Worm (Caenorhabditis elegans) whole organism, early embryonic: Measurements from ENCODE around the gene ilcr-2.

Source experiments
- B0310.2 ChIP-seq: sonication (generic microtip); optimal IDR thresholded peaks from 2 replicates; lab custom pipeline; 2016; ENCODE audit warnings: mild to moderate bottlenecking, missing genetic modification characterization, missing compliant biosample characterization
- F13C5.2 ChIP-seq: sonication (generic microtip); optimal IDR thresholded peaks from 2 replicates; lab custom pipeline; 2017; ENCODE audit warnings: mild to moderate bottlenecking, missing genetic modification characterization, inconsistent platforms, missing compliant biosample characterization
- aly-1 ChIP-seq: sonication (generic microtip); optimal IDR thresholded peaks from 2 replicates; lab custom pipeline; 2016; ENCODE audit warnings: missing genetic modification characterization, missing compliant biosample characterization
- ama-1 ChIP-seq: fragments of 150-350 bp; optimal IDR thresholded peaks from 2 replicates; lab custom pipeline; 2014
- ceh-13 ChIP-seq: fragments of 200-800 bp; sonication (Bioruptor generic); optimal IDR thresholded peaks from 2 replicates; lab custom pipeline; 2018; ENCODE audit warnings: mild to moderate bottlenecking, missing genetic modification characterization, missing compliant biosample characterization
- ceh-36 ChIP-seq: sonication (generic microtip); optimal IDR thresholded peaks from 2 replicates; lab custom pipeline; 2016; ENCODE audit warnings: missing genetic modification characterization, inconsistent platforms, missing compliant biosample characterization
- ets-7 ChIP-seq: sonication (generic microtip); optimal IDR thresholded peaks from 2 replicates; lab custom pipeline; 2016; ENCODE audit warnings: missing genotype, missing genetic modification characterization, missing compliant biosample characterization
- flt-1 ChIP-seq: fragments of 200-800 bp; sonication (Bioruptor generic); IDR thresholded peaks from 2 replicates; pipeline ENCODE4 v1.3.6; 2022; ENCODE audit warnings: missing genetic modification characterization, missing compliant biosample characterization
- hmbx-1 ChIP-seq: sonication (generic microtip); optimal IDR thresholded peaks from 2 replicates; lab custom pipeline; 2016; ENCODE audit warnings: mild to moderate bottlenecking, missing genetic modification characterization, missing compliant biosample characterization
- hmg-4 ChIP-seq: fragments of 200-800 bp; sonication (Bioruptor generic); optimal IDR thresholded peaks from 2 replicates; lab custom pipeline; 2018; ENCODE audit warnings: mild to moderate bottlenecking, missing genetic modification characterization, missing compliant biosample characterization
- hnd-1 ChIP-seq: sonication (generic microtip); optimal IDR thresholded peaks from 2 replicates; lab custom pipeline; 2016; ENCODE audit warnings: missing genetic modification characterization, missing compliant biosample characterization
- pes-1 ChIP-seq: fragments of 200-800 bp; sonication (Bioruptor generic); IDR thresholded peaks from 2 replicates; pipeline ENCODE4 v1.3.6; 2022; ENCODE audit warnings: missing genetic modification reagents, missing genetic modification characterization, missing compliant biosample characterization
- scrt-1 ChIP-seq: fragments of 200-800 bp; sonication (Bioruptor generic); IDR thresholded peaks from 2 replicates; pipeline ENCODE4 v1.3.6; 2022; ENCODE audit warnings: missing genetic modification characterization, missing compliant biosample characterization
- sea-1 ChIP-seq: fragments of 200-800 bp; sonication (Bioruptor generic); conservative IDR thresholded peaks from 2 replicates; pipeline ENCODE4 v1.3.6; 2022; ENCODE audit warnings: missing genetic modification characterization, missing compliant biosample characterization
- tbx-11 ChIP-seq: fragments of 200-800 bp; sonication (Bioruptor generic); IDR thresholded peaks from 2 replicates; pipeline ENCODE4 v1.3.6; 2022; ENCODE audit warnings: missing genetic modification characterization, missing compliant biosample characterization
- tbx-37 ChIP-seq: fragments of 200-800 bp; sonication (Bioruptor generic); conservative IDR thresholded peaks from 2 replicates; pipeline ENCODE4 v1.3.6; 2022; ENCODE audit warnings: missing genetic modification reagents, missing genetic modification characterization, missing compliant biosample characterization
- tra-4 ChIP-seq: sonication (generic microtip); optimal IDR thresholded peaks from 2 replicates; lab custom pipeline; 2017; ENCODE audit warnings: missing genetic modification characterization, missing compliant biosample characterization

The ilcr-2 gene

ce11 chrII:5474946-5475345 lies at the start of gene ilcr-2:
ilcr-2 (plus strand) TSS chrII:5475246.
- TF ChIP-seq tbx-37 (no peak), hmbx-1 (tag; lab: Kevin White, UChicago) (no peak), ceh-13 (GFP tag; lab: Kevin White, UChicago) (no peak), tbx-11 (GFP tag; lab: Robert Waterston, UW) (no peak), scrt-1 (GFP tag; lab: Robert Waterston, UW) (no peak), hnd-1 (tag; lab: Kevin White, UChicago) (no peak), ceh-36 (tag; lab: Kevin White, UChicago) (no peak), tra-4 (tag; lab: Kevin White, UChicago) (no peak), B0310.2 (tag; lab: Kevin White, UChicago) (no peak)

ce11 chrII:5425633-5426032 lies 49.4 kb upstream of the ilcr-2 start, which contains the start of gene F07F6.8:
F07F6.8 (minus strand) TSS chrII:5425733.
- TF ChIP-seq B0310.2 (tag; lab: Kevin White, UChicago) (no peak), scrt-1 (GFP tag; lab: Robert Waterston, UW) (no peak), tra-4 (tag; lab: Kevin White, UChicago) (no peak), flt-1 (no peak), ceh-13 (GFP tag; lab: Kevin White, UChicago) (no peak), ama-1 (lab: Kevin White, UChicago) (no peak), aly-1 (no peak), ceh-36 (tag; lab: Kevin White, UChicago) (no peak), tbx-11 (GFP tag; lab: Robert Waterston, UW) (no peak)

ce11 chrII:5426054-5426453 lies 49.0 kb upstream of the ilcr-2 start:
- TF ChIP-seq hmg-4: peak; percentile 36
- no peak for TF ChIP-seq tbx-11 (GFP tag; lab: Robert Waterston, UW)
- TF ChIP-seq scrt-1 (GFP tag; lab: Robert Waterston, UW): no peak
- no peak for TF ChIP-seq flt-1
- no peak for TF ChIP-seq sea-1 (GFP tag; lab: Robert Waterston, UW)
- no peak for TF ChIP-seq ceh-13 (GFP tag; lab: Kevin White, UChicago)

ce11 chrII:5426470-5426869 lies 48.6 kb upstream of the ilcr-2 start:
- no peak for TF ChIP-seq ama-1 (lab: Kevin White, UChicago)
- no peak for TF ChIP-seq F13C5.2 (tag; lab: Kevin White, UChicago)

- TF ChIP-seq ceh-36 (tag; lab: Kevin White, UChicago) (no peak), F13C5.2 (tag; lab: Kevin White, UChicago) (peak; percentile 9)
Measured at ce11 chrII:5429522-5430257, 45.4 kb upstream of the ilcr-2 start, which contains the start of the genes F07F6.4 and F07F6.2. F07F6.4 (minus strand) TSS chrII:5429572. F07F6.2 (plus strand) TSS chrII:5430207.

- no peak for TF ChIP-seq flt-1
- no peak for TF ChIP-seq F13C5.2 (tag; lab: Kevin White, UChicago)
- TF ChIP-seq hnd-1 (tag; lab: Kevin White, UChicago): no peak
- TF ChIP-seq pes-1: no peak
- TF ChIP-seq B0310.2 (tag; lab: Kevin White, UChicago): no peak
- TF ChIP-seq ceh-36 (tag; lab: Kevin White, UChicago): no peak
- TF ChIP-seq ama-1 (lab: Kevin White, UChicago): no peak
- TF ChIP-seq tbx-11 (GFP tag; lab: Robert Waterston, UW): no peak
- TF ChIP-seq scrt-1 (GFP tag; lab: Robert Waterston, UW): no peak
- no peak for TF ChIP-seq hmbx-1 (tag; lab: Kevin White, UChicago)
- TF ChIP-seq ceh-13 (GFP tag; lab: Kevin White, UChicago): no peak
- TF ChIP-seq ets-7 (tag; lab: Kevin White, UChicago): no peak
- TF ChIP-seq tra-4 (tag; lab: Kevin White, UChicago): no peak
Measured at ce11 chrII:5433069-5433468, 42.0 kb upstream of the ilcr-2 start, which contains the start of gene srx-114. srx-114 (minus strand) TSS chrII:5433169.

ce11 chrII:5436833-5437232 lies 38.2 kb upstream of the ilcr-2 start, which contains the start of gene dct-5:
dct-5 (minus strand) TSS chrII:5436933.
- TF ChIP-seq ama-1 (lab: Kevin White, UChicago) (no peak), tbx-11 (GFP tag; lab: Robert Waterston, UW) (no peak), ceh-13 (GFP tag; lab: Kevin White, UChicago) (no peak)

ce11 chrII:5437586-5437985 lies 37.5 kb upstream of the ilcr-2 start, which contains the start of gene F07F6.1:
F07F6.1 (plus strand) TSS chrII:5437886.
- TF ChIP-seq ceh-13 (GFP tag; lab: Kevin White, UChicago): no peak
- TF ChIP-seq hnd-1 (tag; lab: Kevin White, UChicago): no peak
- TF ChIP-seq aly-1: no peak
- no peak for TF ChIP-seq flt-1
- TF ChIP-seq hmbx-1 (tag; lab: Kevin White, UChicago): no peak
- TF ChIP-seq scrt-1 (GFP tag; lab: Robert Waterston, UW): no peak
- no peak for TF ChIP-seq sea-1 (GFP tag; lab: Robert Waterston, UW)
- no peak for TF ChIP-seq tra-4 (tag; lab: Kevin White, UChicago)
